Worm (Caenorhabditis elegans) whole organism, midembryonic: ENCODE data around the gene K08A2.2.

Experiments used
- flt-1 ChIP-seq: fragments of 200-800 bp; sonication (Bioruptor generic); IDR thresholded peaks from 2 replicates; pipeline ENCODE4 v1.3.6; 2022; ENCODE audit warnings: missing genetic modification characterization, missing compliant biosample characterization
- ref-1 ChIP-seq: fragments of 200-800 bp; sonication (Bioruptor generic); conservative IDR thresholded peaks from 2 replicates; pipeline ENCODE4 v1.3.6; 2022; ENCODE audit warnings: missing genetic modification reagents, missing genetic modification characterization, missing compliant biosample characterization
- ztf-23 ChIP-seq: fragments of 200-800 bp; sonication (Bioruptor generic); IDR thresholded peaks from 2 replicates; pipeline ENCODE4 v1.3.6; 2022; ENCODE audit warnings: missing genetic modification reagents, missing genetic modification characterization, missing compliant biosample characterization

DNA sequence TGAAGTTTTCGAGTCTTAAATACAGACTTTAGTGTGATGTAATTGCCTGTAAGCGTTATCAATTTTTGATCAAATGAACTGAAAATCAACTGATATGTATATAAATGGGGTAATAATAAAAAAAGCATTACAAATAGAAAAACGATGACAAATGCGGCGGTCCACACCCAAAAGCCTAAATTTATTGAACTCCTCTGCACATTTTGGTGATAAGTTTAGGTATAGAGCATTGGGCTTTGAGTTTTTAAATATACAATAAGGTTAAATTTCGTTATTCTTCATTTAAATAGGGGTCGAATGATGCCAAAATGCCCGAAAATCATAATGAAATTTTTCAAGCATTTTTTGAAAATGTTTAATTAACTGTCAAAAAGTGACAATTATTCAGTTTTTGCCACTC lies 28.4 kb downstream of the K08A2.2 start, which contains the start of gene clec-3:
- TF ChIP-seq ztf-23 (GFP tag; lab: Robert Waterston, UW) (no peak), ref-1 (GFP tag; lab: Robert Waterston, UW) (no peak), flt-1 (no peak)
